Worm (Caenorhabditis elegans): ENCODE measurements around the gene H13N06.7.

H13N06.7 gene

ce11 chrX:15528472-15528871, 25.5 kb downstream of the H13N06.7 start:
- TF ChIP-seq ztf-29 (GFP tag; IDR thresholded peaks at IDR 0.05) = no peak
- no peak for TF ChIP-seq flt-1 (GFP tag; IDR thresholded peaks at IDR 0.05)
- TF ChIP-seq med-1 (GFP tag; optimal IDR thresholded peaks at IDR 0.05; ENCODE audit: insufficient read depth) = no peak
- TF ChIP-seq ztf-23 (GFP tag; IDR thresholded peaks at IDR 0.05) = no peak
- TF ChIP-seq T22C8.4 (GFP tag; IDR thresholded peaks at IDR 0.05) = no peak
- no peak for TF ChIP-seq ref-1 (GFP tag; conservative IDR thresholded peaks at IDR 0.05)
- no peak for TF ChIP-seq cog-1 (tag; optimal IDR thresholded peaks at IDR 0.05)
- no peak for TF ChIP-seq tab-1 (GFP tag; IDR thresholded peaks at IDR 0.05)
- TF ChIP-seq klf-2 (GFP tag; conservative IDR thresholded peaks at IDR 0.05) = no peak

DNA sequence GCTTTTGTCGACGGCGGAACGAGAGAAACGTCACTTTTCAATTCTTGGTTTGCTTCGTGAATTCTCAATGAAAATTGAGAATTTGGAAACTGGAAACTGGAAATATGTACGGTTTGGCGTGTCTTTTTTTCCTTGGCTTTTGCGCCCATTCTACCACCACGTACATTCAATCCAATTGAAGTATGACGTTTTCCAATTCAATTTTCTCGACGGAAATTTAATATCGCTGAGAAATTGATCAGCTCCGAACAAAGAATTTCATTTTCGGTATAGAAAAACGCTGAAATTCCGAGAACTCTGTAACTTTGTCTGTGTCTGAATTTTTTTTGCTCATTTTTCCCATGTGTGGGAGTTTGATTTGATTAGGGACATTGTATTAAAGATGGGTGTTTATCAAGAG, 30.3 kb downstream of the H13N06.7 start:
- no peak for TF ChIP-seq cog-1 (tag; optimal IDR thresholded peaks at IDR 0.05)
- no peak for TF ChIP-seq ztf-29 (GFP tag; IDR thresholded peaks at IDR 0.05)
- no peak for TF ChIP-seq flt-1 (GFP tag; IDR thresholded peaks at IDR 0.05)
- no peak for TF ChIP-seq tab-1 (GFP tag; IDR thresholded peaks at IDR 0.05)
- TF ChIP-seq ztf-23 (GFP tag; IDR thresholded peaks at IDR 0.05) = no peak
- no peak for TF ChIP-seq klf-2 (GFP tag; conservative IDR thresholded peaks at IDR 0.05)
- TF ChIP-seq med-1 (GFP tag; optimal IDR thresholded peaks at IDR 0.05; ENCODE audit: insufficient read depth) = no peak
- TF ChIP-seq T22C8.4 (GFP tag; IDR thresholded peaks at IDR 0.05) = no peak
- TF ChIP-seq ref-1 (GFP tag; conservative IDR thresholded peaks at IDR 0.05) = no peak

- 0 out of 2 replicates have a peak, but pooled peaks have one; percentile 23 for TF ChIP-seq flt-1 (GFP tag; IDR thresholded peaks at IDR 0.05)
Observed at ce11 chrX:15533847-15534246, 30.9 kb downstream of the H13N06.7 start.

- no peak for TF ChIP-seq T22C8.4 (GFP tag; IDR thresholded peaks at IDR 0.05)
- no peak for TF ChIP-seq tab-1 (GFP tag; IDR thresholded peaks at IDR 0.05)
- TF ChIP-seq flt-1 (GFP tag; IDR thresholded peaks at IDR 0.05) = no peak
- TF ChIP-seq cog-1 (tag; optimal IDR thresholded peaks at IDR 0.05) = no peak
- peak; percentile 13; the same call in 1 of the 2 replicates for TF ChIP-seq ztf-29 (GFP tag; IDR thresholded peaks at IDR 0.05)
- TF ChIP-seq klf-2 (GFP tag; conservative IDR thresholded peaks at IDR 0.05) = no peak
Observed at ce11 chrX:15535190-15535636, 32.3 kb downstream of the H13N06.7 start.

DNA sequence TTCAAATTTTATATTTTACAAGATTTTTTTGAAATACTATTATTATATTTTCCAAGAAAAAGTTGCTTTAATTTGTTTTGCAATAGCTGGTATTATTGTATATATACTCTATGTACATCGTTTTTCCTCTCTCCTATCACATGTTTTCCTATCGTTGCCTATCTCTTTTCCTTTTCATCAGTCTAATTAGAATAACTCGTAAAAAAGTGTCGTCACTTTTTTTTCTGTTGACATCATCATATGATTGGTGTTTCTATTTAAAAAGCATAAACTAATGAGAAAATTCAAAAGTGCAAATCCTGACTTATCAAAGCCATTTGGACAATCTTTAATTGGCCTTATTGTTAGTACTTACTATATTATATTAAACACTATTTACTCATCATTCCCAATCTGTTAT, 33.1 kb downstream of the H13N06.7 start:
- TF ChIP-seq ref-1 (GFP tag; conservative IDR thresholded peaks at IDR 0.05) (no peak), tab-1 (GFP tag; IDR thresholded peaks at IDR 0.05) (no peak), med-1 (GFP tag; optimal IDR thresholded peaks at IDR 0.05; ENCODE audit: insufficient read depth) (no peak), cog-1 (tag; optimal IDR thresholded peaks at IDR 0.05) (no peak), ztf-23 (GFP tag; IDR thresholded peaks at IDR 0.05) (no peak), ztf-29 (GFP tag; IDR thresholded peaks at IDR 0.05) (no peak), T22C8.4 (GFP tag; IDR thresholded peaks at IDR 0.05) (no peak), klf-2 (GFP tag; conservative IDR thresholded peaks at IDR 0.05) (no peak), flt-1 (GFP tag; IDR thresholded peaks at IDR 0.05) (no peak)

DNA sequence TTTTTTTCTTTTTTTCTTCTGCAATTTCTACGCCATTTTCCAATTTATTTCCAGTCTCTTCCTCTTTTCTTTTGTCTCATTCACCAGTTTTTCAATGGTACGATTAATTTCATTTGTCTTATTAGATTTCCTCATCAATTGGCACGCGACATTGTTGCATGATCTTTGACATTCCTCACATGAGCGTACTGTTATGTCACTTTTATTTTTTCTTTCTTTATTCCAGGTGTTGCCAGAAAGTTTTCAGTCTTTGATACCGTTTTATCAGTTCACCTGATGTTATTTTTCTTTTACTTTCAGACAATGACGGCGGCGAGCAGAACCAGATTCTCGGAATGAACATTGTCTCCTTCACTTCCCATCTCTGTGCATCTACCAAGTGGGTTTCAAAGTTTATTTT, 34.4 kb downstream of the H13N06.7 start, which contains the start of the genes olrn-1 and C02C6.14:
TSS of gene olrn-1 (plus strand) at position 301 of the 400 bp plus-strand sequence.
TSS of gene C02C6.14 (plus strand) at position 304 of the 400 bp plus-strand sequence.
- TF ChIP-seq klf-2 (GFP tag; conservative IDR thresholded peaks at IDR 0.05) (no peak), ztf-29 (GFP tag; IDR thresholded peaks at IDR 0.05) (no peak), cog-1 (tag; optimal IDR thresholded peaks at IDR 0.05) (no peak), T22C8.4 (GFP tag; IDR thresholded peaks at IDR 0.05) (no peak), tab-1 (GFP tag; IDR thresholded peaks at IDR 0.05) (no peak), med-1 (GFP tag; optimal IDR thresholded peaks at IDR 0.05; ENCODE audit: insufficient read depth) (no peak), flt-1 (GFP tag; IDR thresholded peaks at IDR 0.05) (no peak), ztf-23 (GFP tag; IDR thresholded peaks at IDR 0.05) (no peak), ref-1 (GFP tag; conservative IDR thresholded peaks at IDR 0.05) (no peak)

- no peak for TF ChIP-seq ztf-29 (GFP tag; IDR thresholded peaks at IDR 0.05)
Observed at ce11 chrX:15539299-15539698, 36.4 kb downstream of the H13N06.7 start.

ce11 chrX:15541437-15541836, 38.5 kb downstream of the H13N06.7 start:
- TF ChIP-seq tab-1 (GFP tag; IDR thresholded peaks at IDR 0.05) = no peak
- TF ChIP-seq cog-1 (tag; optimal IDR thresholded peaks at IDR 0.05) = no peak
- TF ChIP-seq ztf-23 (GFP tag; IDR thresholded peaks at IDR 0.05) = no peak
- no peak for TF ChIP-seq ref-1 (GFP tag; conservative IDR thresholded peaks at IDR 0.05)
- no peak for TF ChIP-seq ztf-29 (GFP tag; IDR thresholded peaks at IDR 0.05)
- TF ChIP-seq flt-1 (GFP tag; IDR thresholded peaks at IDR 0.05) = no peak
- TF ChIP-seq T22C8.4 (GFP tag; IDR thresholded peaks at IDR 0.05) = no peak

- TF ChIP-seq med-1 (GFP tag; optimal IDR thresholded peaks at IDR 0.05; ENCODE audit: insufficient read depth) (no peak), tab-1 (GFP tag; IDR thresholded peaks at IDR 0.05) (no peak), klf-2 (GFP tag; conservative IDR thresholded peaks at IDR 0.05) (no peak), cog-1 (tag; optimal IDR thresholded peaks at IDR 0.05) (no peak), ztf-23 (GFP tag; IDR thresholded peaks at IDR 0.05) (no peak), T22C8.4 (GFP tag; IDR thresholded peaks at IDR 0.05) (no peak), ztf-29 (GFP tag; IDR thresholded peaks at IDR 0.05) (no peak), flt-1 (GFP tag; IDR thresholded peaks at IDR 0.05) (no peak), ref-1 (GFP tag; conservative IDR thresholded peaks at IDR 0.05) (no peak)
Observed at ce11 chrX:15544671-15545070, 41.7 kb downstream of the H13N06.7 start.

- no peak for TF ChIP-seq cog-1 (tag; optimal IDR thresholded peaks at IDR 0.05)
- TF ChIP-seq T22C8.4 (GFP tag; IDR thresholded peaks at IDR 0.05) = no peak
- TF ChIP-seq ztf-29 (GFP tag; IDR thresholded peaks at IDR 0.05) = no peak
- no peak for TF ChIP-seq tab-1 (GFP tag; IDR thresholded peaks at IDR 0.05)
- TF ChIP-seq ztf-23 (GFP tag; IDR thresholded peaks at IDR 0.05) = no peak
- no peak for TF ChIP-seq klf-2 (GFP tag; conservative IDR thresholded peaks at IDR 0.05)
- TF ChIP-seq med-1 (GFP tag; optimal IDR thresholded peaks at IDR 0.05; ENCODE audit: insufficient read depth) = no peak
- no peak for TF ChIP-seq flt-1 (GFP tag; IDR thresholded peaks at IDR 0.05)
- TF ChIP-seq ref-1 (GFP tag; conservative IDR thresholded peaks at IDR 0.05) = no peak
Observed at ce11 chrX:15545485-15545884, 42.6 kb downstream of the H13N06.7 start.

Measured in whole organism, midembryonic.